Fruit fly (Drosophila melanogaster): Measurements from ENCODE around the gene CG9701.

DNA sequence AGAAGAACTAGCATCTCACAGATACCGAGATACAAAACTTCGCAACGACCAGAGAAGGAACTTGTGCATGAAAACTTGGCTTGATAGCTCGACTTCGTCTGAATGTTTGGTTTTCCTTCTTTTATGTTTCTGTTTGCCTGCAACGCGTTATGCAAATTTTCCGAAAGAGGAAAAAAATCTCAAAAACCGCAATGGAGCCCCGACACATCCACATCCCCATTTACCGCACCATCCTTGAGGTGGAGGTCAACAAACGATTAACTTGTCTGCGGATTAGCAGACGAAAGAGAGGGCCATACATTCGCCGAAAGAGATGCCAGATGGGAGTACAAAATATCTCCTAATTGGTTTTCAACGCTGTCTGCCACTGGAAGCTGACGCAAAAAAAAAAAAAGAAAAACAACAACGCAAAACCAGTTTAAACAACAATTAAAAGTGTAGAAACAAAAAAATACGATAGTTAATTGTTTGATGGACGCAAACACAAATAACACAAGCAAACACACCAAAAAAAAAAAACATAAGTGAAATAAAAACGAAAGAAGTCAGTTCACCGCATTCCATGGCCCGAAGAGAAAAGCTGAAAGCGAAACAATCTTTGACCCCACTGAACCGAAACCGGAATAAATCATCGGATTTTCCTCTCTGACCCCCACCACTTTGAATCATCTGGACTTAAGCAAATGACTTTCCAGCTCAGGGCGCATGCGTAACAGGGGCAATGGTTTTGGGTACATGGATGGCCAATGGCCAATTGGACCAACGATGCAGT, 38.1 kb upstream of the CG9701 start:
- TF ChIP-seq h (optimal IDR thresholded peaks at IDR 0.05) (no peak), Sin3A (optimal IDR thresholded peaks at IDR 0.05) (no peak), Myc (optimal IDR thresholded peaks at IDR 0.05) (no peak)

All from Kc167 (cell line).